Worm (Caenorhabditis elegans) whole organism, midembryonic: ENCODE results near the gene mltn-5.

Experiments
- T22C8.4 ChIP-seq: fragments of 200-800 bp; sonication (Bioruptor generic); IDR thresholded peaks from 2 replicates; pipeline ENCODE4 v1.3.6; 2022; ENCODE audit warnings: missing genetic modification characterization, missing compliant biosample characterization
- cog-1 ChIP-seq: sonication (generic microtip); optimal IDR thresholded peaks from 2 replicates; lab custom pipeline; 2016; ENCODE audit warnings: missing genetic modification characterization, missing compliant biosample characterization
- flt-1 ChIP-seq: fragments of 200-800 bp; sonication (Bioruptor generic); IDR thresholded peaks from 2 replicates; pipeline ENCODE4 v1.3.6; 2022; ENCODE audit warnings: missing genetic modification characterization, missing compliant biosample characterization
- klf-2 ChIP-seq: fragments of 200-800 bp; sonication (Bioruptor generic); conservative IDR thresholded peaks from 2 replicates; pipeline ENCODE4 v1.3.6; 2022; ENCODE audit warnings: missing genetic modification reagents, missing genetic modification characterization, missing compliant biosample characterization
- med-1 ChIP-seq: sonication (generic microtip); optimal IDR thresholded peaks from 2 replicates; lab custom pipeline; 2017; ENCODE audit warnings: missing genetic modification characterization, mild to moderate bottlenecking, missing compliant biosample characterization, antibody characterized with exemption, missing genetic modification reagents; ENCODE audit not compliant: insufficient read depth
- ref-1 ChIP-seq: fragments of 200-800 bp; sonication (Bioruptor generic); conservative IDR thresholded peaks from 2 replicates; pipeline ENCODE4 v1.3.6; 2022; ENCODE audit warnings: missing genetic modification reagents, missing genetic modification characterization, missing compliant biosample characterization
- tab-1 ChIP-seq: fragments of 200-800 bp; sonication (Bioruptor generic); IDR thresholded peaks from 2 replicates; pipeline ENCODE4 v1.3.6; 2022; ENCODE audit warnings: missing genetic modification characterization, missing compliant biosample characterization
- ztf-23 ChIP-seq: fragments of 200-800 bp; sonication (Bioruptor generic); IDR thresholded peaks from 2 replicates; pipeline ENCODE4 v1.3.6; 2022; ENCODE audit warnings: missing genetic modification reagents, missing genetic modification characterization, missing compliant biosample characterization
- ztf-29 ChIP-seq: fragments of 200-800 bp; sonication (Bioruptor generic); IDR thresholded peaks from 2 replicates; pipeline ENCODE4 v1.3.6; 2022; ENCODE audit warnings: missing genetic modification reagents, missing genetic modification characterization, missing compliant biosample characterization

- no peak for TF ChIP-seq ztf-29 (GFP tag; lab: Robert Waterston, UW)
- TF ChIP-seq T22C8.4 = no peak
- no peak for TF ChIP-seq cog-1 (tag; lab: Kevin White, UChicago)
- no peak for TF ChIP-seq flt-1 (GFP tag; lab: Robert Waterston, UW)
- no peak for TF ChIP-seq klf-2 (GFP tag; lab: Robert Waterston, UW)
- TF ChIP-seq med-1 (GFP tag; lab: Kevin White, UChicago) = no peak
- no peak for TF ChIP-seq ztf-23 (GFP tag; lab: Robert Waterston, UW)
- no peak for TF ChIP-seq ref-1 (GFP tag; lab: Robert Waterston, UW)
- no peak for TF ChIP-seq tab-1 (GFP tag; lab: Robert Waterston, UW)
Measured at ce11 chrII:13954077-13954476, 29.1 kb downstream of the mltn-5 start.
